Fruit fly (Drosophila melanogaster) whole organism, embryonic: ENCODE results near the gene Or22b.

Experiments
- ATbp ChIP-seq: fragments of 200-800 bp; sonication (Bioruptor generic); optimal IDR thresholded peaks from 2 replicates; lab custom pipeline; 2017; ENCODE audit warnings: missing biosample characterization, mild to moderate bottlenecking, missing genetic modification characterization, missing genetic modification reagents
- C15 ChIP-seq: fragments of 200-800 bp; sonication (Bioruptor generic); IDR thresholded peaks from 3 replicates; pipeline ENCODE4 v1.3.6; 2022; ENCODE audit warnings: missing biosample characterization, missing genetic modification characterization
- CG11093 ChIP-seq: fragments of 200-800 bp; sonication (Bioruptor generic); IDR thresholded peaks from 3 replicates; pipeline ENCODE4 v1.3.6; 2022; ENCODE audit warnings: missing biosample characterization, missing genetic modification characterization
- CG11723 ChIP-seq: fragments of 200-800 bp; sonication (Bioruptor generic); optimal IDR thresholded peaks from 2 replicates; lab custom pipeline; 2017; ENCODE audit warnings: missing biosample characterization, mild to moderate bottlenecking, missing genetic modification characterization
- CG12104 ChIP-seq: fragments of 200-800 bp; sonication (Bioruptor generic); optimal IDR thresholded peaks from 3 replicates; lab custom pipeline; 2016; ENCODE audit warnings: missing biosample characterization, missing genetic modification characterization
- CG12391 ChIP-seq: fragments of 200-800 bp; sonication (Bioruptor generic); optimal IDR thresholded peaks from 3 replicates; lab custom pipeline; 2018; ENCODE audit warnings: missing biosample characterization, mild to moderate bottlenecking, missing genetic modification characterization, moderate library complexity
- CG12942 ChIP-seq: fragments of 200-800 bp; sonication (Bioruptor generic); optimal IDR thresholded peaks from 3 replicates; lab custom pipeline; 2016; ENCODE audit warnings: missing biosample characterization, missing genetic modification characterization
- CG17385 ChIP-seq: fragments of 200-800 bp; sonication (Bioruptor generic); optimal IDR thresholded peaks from 3 replicates; lab custom pipeline; 2018; ENCODE audit warnings: missing biosample characterization, mild to moderate bottlenecking, missing genetic modification characterization
- CG17802 ChIP-seq: fragments of 200-800 bp; sonication (Bioruptor generic); optimal IDR thresholded peaks from 2 replicates; lab custom pipeline; 2018; ENCODE audit warnings: missing biosample characterization, mild to moderate bottlenecking, missing genetic modification characterization, moderate library complexity
- CG2116 ChIP-seq: fragments of 200-800 bp; sonication (Bioruptor generic); optimal IDR thresholded peaks from 3 replicates; lab custom pipeline; 2018; ENCODE audit warnings: missing biosample characterization, mild to moderate bottlenecking, missing genetic modification characterization
- CG30020 ChIP-seq: fragments of 200-800 bp; optimal IDR thresholded peaks from 2 replicates; lab custom pipeline; 2019; ENCODE audit warnings: missing biosample characterization, mild to moderate bottlenecking, missing genetic modification characterization, moderate library complexity
- CG31365 ChIP-seq: fragments of 200-800 bp; sonication (Bioruptor generic); optimal IDR thresholded peaks from 2 replicates; lab custom pipeline; 2018; ENCODE audit warnings: missing biosample characterization, mild to moderate bottlenecking, missing genetic modification characterization
- CG3726 ChIP-seq: fragments of 200-800 bp; sonication (Bioruptor generic); IDR thresholded peaks from 3 replicates; pipeline ENCODE4, ENCODE4 v1.3.6; 2022; ENCODE audit warnings: missing biosample characterization, missing genetic modification characterization
- CG4328 ChIP-seq: fragments of 200-800 bp; sonication (Bioruptor generic); optimal IDR thresholded peaks from 3 replicates; lab custom pipeline; 2017; ENCODE audit warnings: missing biosample characterization, missing genetic modification reagents, missing genetic modification characterization
- CG4424 ChIP-seq: fragments of 200-800 bp; sonication (Bioruptor generic); optimal IDR thresholded peaks from 3 replicates; lab custom pipeline; 2016; ENCODE audit warnings: missing biosample characterization, missing genetic modification characterization
- CG4617 ChIP-seq: fragments of 200-800 bp; sonication (Bioruptor generic); optimal IDR thresholded peaks from 3 replicates; lab custom pipeline; 2016; ENCODE audit warnings: missing biosample characterization, missing genetic modification characterization, borderline replicate concordance
- CG4820 ChIP-seq: fragments of 200-800 bp; sonication (Bioruptor generic); optimal IDR thresholded peaks from 3 replicates; lab custom pipeline; 2016; ENCODE audit warnings: missing biosample characterization, missing genetic modification characterization
- CG9876 ChIP-seq: fragments of 200-800 bp; sonication (Bioruptor generic); optimal IDR thresholded peaks from 2 replicates; lab custom pipeline; 2016; ENCODE audit warnings: missing biosample characterization, missing genetic modification characterization
- Ets97D ChIP-seq: fragments of 200-800 bp; sonication (Bioruptor generic); optimal IDR thresholded peaks from 3 replicates; lab custom pipeline; 2016; ENCODE audit warnings: missing biosample characterization, missing genetic modification characterization
- Fer2 ChIP-seq: fragments of 200-800 bp; sonication (Bioruptor generic); optimal IDR thresholded peaks from 2 replicates; lab custom pipeline; 2018; ENCODE audit warnings: missing biosample characterization, mild to moderate bottlenecking, missing genetic modification characterization, moderate library complexity
- Fer3 ChIP-seq: fragments of 200-800 bp; sonication (Bioruptor generic); optimal IDR thresholded peaks from 2 replicates; lab custom pipeline; 2018; ENCODE audit warnings: missing biosample characterization, mild to moderate bottlenecking, missing genetic modification characterization, moderate library complexity
- Gsc ChIP-seq: fragments of 200-800 bp; sonication (Bioruptor generic); IDR thresholded peaks from 2 replicates; pipeline ENCODE4 v1.3.6; 2022; ENCODE audit warnings: missing biosample characterization, missing genetic modification characterization
- HLH4C ChIP-seq: fragments of 200-800 bp; sonication (Bioruptor generic); IDR thresholded peaks from 3 replicates; pipeline ENCODE4 v1.3.6; 2022; ENCODE audit warnings: missing biosample characterization, missing genetic modification characterization; ENCODE audit not compliant: partially characterized antibody
- HLH54F ChIP-seq: fragments of 200-800 bp; sonication (Bioruptor generic); optimal IDR thresholded peaks from 3 replicates; lab custom pipeline; 2016; ENCODE audit warnings: missing biosample characterization, missing genetic modification characterization
- Hey ChIP-seq: fragments of 200-800 bp; sonication (Bioruptor generic); optimal IDR thresholded peaks from 3 replicates; lab custom pipeline; 2018; ENCODE audit warnings: missing biosample characterization, mild to moderate bottlenecking, missing genetic modification characterization
- Lim3 ChIP-seq: fragments of 200-800 bp; sonication (Bioruptor generic); IDR thresholded peaks from 2 replicates; pipeline ENCODE4 v1.3.6; 2022; ENCODE audit warnings: missing biosample characterization, missing genetic modification characterization
- MBD-R2 ChIP-seq: fragments of 200-800 bp; sonication (Bioruptor generic); IDR thresholded peaks from 2 replicates; pipeline ENCODE4 v1.3.6; 2022; ENCODE audit warnings: missing biosample characterization, missing genetic modification characterization
- MTF-1 ChIP-seq: fragments of 200-800 bp; sonication (Bioruptor generic); optimal IDR thresholded peaks from 2 replicates; lab custom pipeline; 2018; ENCODE audit warnings: missing biosample characterization, mild to moderate bottlenecking, missing genetic modification characterization, borderline replicate concordance
- Nf-YA ChIP-seq: fragments of 200-800 bp; sonication (Bioruptor generic); IDR thresholded peaks from 2 replicates; pipeline ENCODE4 v1.3.6; 2022; ENCODE audit warnings: missing biosample characterization, missing genetic modification characterization
- bbx ChIP-seq: fragments of 200-800 bp; sonication (Bioruptor generic); IDR thresholded peaks from 2 replicates; pipeline ENCODE4 v1.3.6; 2022; ENCODE audit warnings: missing biosample characterization, missing genetic modification characterization; ENCODE audit not compliant: partially characterized antibody
- btn ChIP-seq: fragments of 200-800 bp; sonication (Bioruptor generic); optimal IDR thresholded peaks from 2 replicates; lab custom pipeline; 2016; ENCODE audit warnings: missing biosample characterization, missing genetic modification characterization
- cas ChIP-seq: fragments of 200-800 bp; sonication (Bioruptor generic); IDR thresholded peaks from 2 replicates; pipeline ENCODE4 v1.3.6; 2022; ENCODE audit warnings: missing biosample characterization, missing genetic modification characterization
- dan ChIP-seq: fragments of 200-800 bp; sonication (Bioruptor generic); IDR thresholded peaks from 2 replicates; pipeline ENCODE4 v1.3.6; 2022; ENCODE audit warnings: missing biosample characterization, missing genetic modification characterization
- dpn ChIP-seq, 2 experiments: fragments of 200-800 bp; sonication (Bioruptor generic); optimal IDR thresholded peaks; 3 replicates each; lab custom pipeline; 2016; ENCODE audit warnings: missing biosample characterization in 2 of 2, missing genetic modification characterization in 2 of 2
- ems ChIP-seq: fragments of 200-800 bp; sonication (Bioruptor generic); optimal IDR thresholded peaks from 3 replicates; lab custom pipeline; 2016; ENCODE audit warnings: missing biosample characterization, missing genetic modification characterization
- fru ChIP-seq: fragments of >200 bp; optimal IDR thresholded peaks from 2 replicates; lab custom pipeline; 2017
- jumu ChIP-seq: fragments of 200-800 bp; sonication (Bioruptor generic); optimal IDR thresholded peaks from 3 replicates; lab custom pipeline; 2016; ENCODE audit warnings: missing biosample characterization, missing genetic modification characterization
- lmd ChIP-seq: fragments of 200-800 bp; sonication (Bioruptor generic); IDR thresholded peaks from 2 replicates; pipeline ENCODE4 v1.3.6; 2022; ENCODE audit warnings: missing biosample characterization, missing genetic modification characterization
- nau ChIP-seq: fragments of 200-800 bp; sonication (Bioruptor generic); optimal IDR thresholded peaks from 3 replicates; lab custom pipeline; 2017; ENCODE audit warnings: missing biosample characterization, mild to moderate bottlenecking, missing genetic modification characterization, missing genetic modification reagents
- phol ChIP-seq: fragments of 200-800 bp; sonication (Bioruptor generic); optimal IDR thresholded peaks from 3 replicates; lab custom pipeline; 2018; ENCODE audit warnings: missing biosample characterization, mild to moderate bottlenecking, missing genetic modification characterization, moderate library complexity
- ranshi ChIP-seq: fragments of 200-800 bp; sonication (Bioruptor generic); IDR thresholded peaks from 2 replicates; pipeline ENCODE4 v1.3.6; 2022; ENCODE audit warnings: missing biosample characterization, missing genetic modification characterization
- rib ChIP-seq: fragments of 200-800 bp; sonication (Bioruptor generic); IDR thresholded peaks from 2 replicates; pipeline ENCODE4 v1.3.6; 2022; ENCODE audit warnings: missing biosample characterization, missing genetic modification characterization
- sc ChIP-seq, 3 experiments: fragments of >200 bp in 2 of 3; fragments of 200-800 bp in 1 of 3; sonication (Bioruptor generic) in 1 of 3; optimal IDR thresholded peaks; 2 replicates in 2 of 3; 3 replicates in 1 of 3; lab custom pipeline; 2017; ENCODE audit warnings: mild to moderate bottlenecking in 1 of 3, missing biosample characterization in 1 of 3, missing genetic modification characterization in 1 of 3, missing genetic modification reagents in 1 of 3
- schlank ChIP-seq: fragments of 200-800 bp; sonication (Bioruptor generic); optimal IDR thresholded peaks from 2 replicates; lab custom pipeline; 2018; ENCODE audit warnings: missing biosample characterization, mild to moderate bottlenecking, missing genetic modification characterization
- sd ChIP-seq: fragments of 200-800 bp; sonication (Bioruptor generic); optimal IDR thresholded peaks from 3 replicates; lab custom pipeline; 2018; ENCODE audit warnings: missing biosample characterization, mild to moderate bottlenecking, missing genetic modification characterization, moderate library complexity
- shn ChIP-seq: fragments of 200-800 bp; sonication (Bioruptor generic); optimal IDR thresholded peaks from 3 replicates; lab custom pipeline; 2016; ENCODE audit warnings: missing biosample characterization, missing genetic modification characterization
- slp2 ChIP-seq: fragments of 200-800 bp; sonication (Bioruptor generic); optimal IDR thresholded peaks from 2 replicates; lab custom pipeline; 2016; ENCODE audit warnings: missing biosample characterization, missing genetic modification characterization
- stwl ChIP-seq: fragments of 200-800 bp; sonication (Bioruptor generic); optimal IDR thresholded peaks from 3 replicates; lab custom pipeline; 2018; ENCODE audit warnings: missing biosample characterization, mild to moderate bottlenecking, missing genetic modification characterization, moderate library complexity
- tin ChIP-seq: fragments of 200-800 bp; sonication (Bioruptor generic); optimal IDR thresholded peaks from 3 replicates; lab custom pipeline; 2016; ENCODE audit warnings: missing biosample characterization, missing genetic modification characterization
- tio ChIP-seq: fragments of 200-800 bp; sonication (Bioruptor generic); optimal IDR thresholded peaks from 2 replicates; lab custom pipeline; 2017; ENCODE audit warnings: missing biosample characterization, missing genetic modification characterization, inconsistent platforms
- ttk ChIP-seq: fragments of 200-800 bp; sonication (Bioruptor generic); IDR thresholded peaks from 2 replicates; pipeline ENCODE4 v2.1.2; 2022; ENCODE audit warnings: missing biosample characterization, missing genetic modification characterization

The Or22b gene

DNA sequence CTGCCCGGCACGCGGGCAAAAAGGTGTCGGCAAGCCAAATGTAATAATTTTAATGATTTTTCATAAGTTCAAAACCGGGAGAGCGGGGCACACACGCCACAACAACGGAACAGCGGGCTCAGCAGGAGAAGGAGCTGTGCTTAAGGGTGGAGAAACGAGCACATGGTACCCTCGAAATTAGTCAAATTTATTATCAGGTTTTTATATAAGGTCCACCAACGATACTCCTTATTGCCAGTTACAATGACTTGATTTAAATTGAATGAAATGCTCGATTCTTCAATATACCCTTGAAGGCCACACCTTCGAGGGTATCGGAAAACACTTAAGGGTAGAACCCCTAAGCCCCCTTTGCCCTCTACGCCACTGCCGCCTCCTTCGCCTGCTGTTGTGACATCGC lies 49.1 kb upstream of the Or22b start (continued):
- TF ChIP-seq Fer3 (tag; lab: Kevin White, UChicago) (no peak), phol (tag; lab: Kevin White, UChicago) (peak; percentile 44), C15 (GFP tag; lab: Robert Waterston, UW) (no peak), stwl (no peak), sd (tag; lab: Kevin White, UChicago) (no peak), schlank (no peak), bbx (GFP tag; lab: Robert Waterston, UW) (no peak), cas (GFP tag; lab: Robert Waterston, UW) (no peak), CG12942 (GFP tag; lab: Kevin White, UChicago) (no peak), Hey (tag; lab: Kevin White, UChicago) (peak; percentile 47), Fer2 (tag; lab: Kevin White, UChicago) (no peak), nau (GFP tag; lab: Kevin White, UChicago) (no peak), CG2116 (GFP tag; lab: Kevin White, UChicago) (no peak), Ets97D (GFP tag; lab: Kevin White, UChicago) (no peak), CG4328 (no peak), CG17802 (tag; lab: Kevin White, UChicago) (no peak), sc (optimal IDR thresholded peaks at IDR 0.05; lab: Kevin White, UChicago) (no peak), sc (GFP tag; optimal IDR thresholded peaks at IDR 0.05; lab: Kevin White, UChicago) (peak; percentile 16), shn (GFP tag; lab: Kevin White, UChicago) (no peak), CG9876 (no peak), CG4820 (GFP tag; lab: Kevin White, UChicago) (peak; percentile 18), btn (no peak), slp2 (no peak), CG11093 (0 out of 3 replicates have a peak, but pooled peaks have one; percentile 48), CG30020 (tag; lab: Kevin White, UChicago) (no peak), CG4424 (GFP tag; lab: Kevin White, UChicago) (peak; percentile 44), Gsc (GFP tag; lab: Robert Waterston, UW) (peak; percentile 22; the same call in 1 of the 2 replicates), dpn (GFP tag; optimal IDR thresholded peaks at IDR 0.05; lab: Kevin White, UChicago) (peak; percentile 5 to 18), HLH4C (GFP tag; lab: Robert Waterston, UW) (no peak), CG11723 (no peak), lmd (peak; percentile 69), HLH54F (GFP tag; lab: Kevin White, UChicago) (no peak), MBD-R2 (GFP tag; lab: Robert Waterston, UW) (peak; percentile 28; the same call in 1 of the 2 replicates), CG31365 (tag; lab: Kevin White, UChicago) (no peak), Nf-YA (GFP tag; lab: Robert Waterston, UW) (peak; percentile 61; the same call in 1 of the 2 replicates), ATbp (GFP tag; lab: Kevin White, UChicago) (peak; percentile 24), CG12391 (tag; lab: Kevin White, UChicago) (peak; percentile 34), CG3726 (GFP tag; lab: Robert Waterston, UW) (no peak), CG4617 (GFP tag; lab: Kevin White, UChicago) (no peak), dan (GFP tag; lab: Robert Waterston, UW) (peak; percentile 67), jumu (GFP tag; lab: Kevin White, UChicago) (peak; percentile 16), rib (no peak), MTF-1 (GFP tag; lab: Kevin White, UChicago) (no peak), tio (GFP tag; lab: Kevin White, UChicago) (peak; percentile 25), ranshi (GFP tag; lab: Robert Waterston, UW) (peak; percentile 56; the same call in 1 of the 2 replicates), tin (peak; percentile 27), CG17385 (no peak), ttk (GFP tag; lab: Robert Waterston, UW) (peak; percentile 26; the same call in 1 of the 2 replicates), ems (GFP tag; lab: Kevin White, UChicago) (no peak), Lim3 (GFP tag; lab: Robert Waterston, UW) (no peak), fru (lab: Kevin White, UChicago) (no peak), CG12104 (GFP tag; lab: Kevin White, UChicago) (no peak)
